Worm (Caenorhabditis elegans) whole organism, L3 larva: ENCODE results near the gene Y32B12B.8.

Experiments
- ceh-82 ChIP-seq: fragments of 150-350 bp; optimal IDR thresholded peaks from 2 replicates; lab custom pipeline; 2014; ENCODE audit warnings: missing biosample characterization, missing genetic modification characterization
- elt-3 ChIP-seq, 3 experiments: fragments of 150-350 bp in 1 of 3; sonication (generic microtip) in 2 of 3; optimal IDR thresholded peaks; 2 replicates in 2 of 3; 4 replicates in 1 of 3; lab custom pipeline; 2014 to 2017; ENCODE audit warnings: missing biosample characterization in 3 of 3, missing genetic modification characterization in 3 of 3
- nhr-11 ChIP-seq: fragments of 150-350 bp; optimal IDR thresholded peaks from 2 replicates; lab custom pipeline; 2014; ENCODE audit warnings: missing biosample characterization, missing genetic modification characterization
- nhr-237 ChIP-seq: fragments of 150-350 bp; optimal IDR thresholded peaks from 2 replicates; lab custom pipeline; 2014; ENCODE audit warnings: missing biosample characterization, missing genetic modification characterization
- nhr-76 ChIP-seq: fragments of 150-350 bp; sonication (generic microtip); optimal IDR thresholded peaks from 5 replicates; lab custom pipeline; 2014; ENCODE audit warnings: missing biosample characterization, missing genetic modification characterization
- pha-4 ChIP-seq: fragments of 150-350 bp; optimal IDR thresholded peaks from 2 replicates; lab custom pipeline; 2014; ENCODE audit warnings: missing biosample characterization, missing genetic modification reagents, missing genetic modification characterization
- unc-39 ChIP-seq: sonication (generic microtip); optimal IDR thresholded peaks from 4 replicates; lab custom pipeline; 2017; ENCODE audit warnings: missing biosample characterization, missing genetic modification characterization
- zag-1 ChIP-seq: fragments of 150-350 bp; optimal IDR thresholded peaks from 2 replicates; lab custom pipeline; 2014; ENCODE audit warnings: missing biosample characterization, missing genetic modification characterization

- TF ChIP-seq elt-3 (tag; optimal IDR thresholded peaks at IDR 0.05; lab: Kevin White, UChicago) (no peak), nhr-11 (tag; lab: Kevin White, UChicago) (no peak), pha-4 (tag; lab: Kevin White, UChicago) (peak; percentile 49), ceh-82 (tag; lab: Kevin White, UChicago) (no peak), zag-1 (no peak), nhr-237 (no peak), nhr-76 (no peak), unc-39 (tag; lab: Kevin White, UChicago) (no peak)
Measured at ce11 chrV:16506650-16507049, 28.6 kb upstream of the Y32B12B.8 start.
